Fruit fly (Drosophila melanogaster) whole organism, embryonic: ENCODE data around the gene CG31612.
A peak's percentile ranks its signal among the peaks of the same experiment; 100 is the strongest.

ENCODE experiments used
- CG10274 ChIP-seq: fragments of 200-800 bp; sonication (Bioruptor generic); optimal IDR thresholded peaks from 3 replicates; lab custom pipeline; 2017; ENCODE audit warnings: missing biosample characterization, mild to moderate bottlenecking, missing genetic modification characterization
- CG12155 ChIP-seq: fragments of 200-800 bp; sonication (Bioruptor generic); optimal IDR thresholded peaks from 3 replicates; lab custom pipeline; 2016; ENCODE audit warnings: missing biosample characterization, missing genetic modification characterization
- CG13287 ChIP-seq: fragments of 200-800 bp; sonication (Bioruptor generic); IDR thresholded peaks from 2 replicates; pipeline ENCODE4 v1.3.6; 2022; ENCODE audit warnings: missing biosample characterization, missing genetic modification characterization; ENCODE audit not compliant: partially characterized antibody
- CG13624 ChIP-seq: fragments of 200-800 bp; sonication (Bioruptor generic); optimal IDR thresholded peaks from 2 replicates; lab custom pipeline; 2016; ENCODE audit warnings: missing biosample characterization, missing genetic modification characterization
- CG14014 ChIP-seq: fragments of 200-800 bp; sonication (Bioruptor generic); IDR thresholded peaks from 2 replicates; pipeline ENCODE4 v1.3.6; 2022; ENCODE audit warnings: missing biosample characterization, missing genetic modification characterization
- CG15011 ChIP-seq: fragments of 200-800 bp; sonication (Bioruptor generic); optimal IDR thresholded peaks from 3 replicates; lab custom pipeline; 2018; ENCODE audit warnings: missing biosample characterization, mild to moderate bottlenecking, missing genetic modification characterization
- CG15073 ChIP-seq: fragments of 200-800 bp; sonication (Bioruptor generic); optimal IDR thresholded peaks from 2 replicates; lab custom pipeline; 2016; ENCODE audit warnings: missing biosample characterization, missing genetic modification characterization
- CG15269 ChIP-seq: fragments of 200-800 bp; sonication (Bioruptor generic); optimal IDR thresholded peaks from 2 replicates; lab custom pipeline; 2018; ENCODE audit warnings: missing biosample characterization, mild to moderate bottlenecking, missing genetic modification characterization, moderate library complexity
- CG16813 ChIP-seq: fragments of 200-800 bp; sonication (Bioruptor generic); IDR thresholded peaks from 3 replicates; pipeline ENCODE4 v1.3.6; 2022; ENCODE audit warnings: missing biosample characterization, missing genetic modification characterization; ENCODE audit not compliant: partially characterized antibody
- CG17802 ChIP-seq: fragments of 200-800 bp; sonication (Bioruptor generic); optimal IDR thresholded peaks from 2 replicates; lab custom pipeline; 2018; ENCODE audit warnings: missing biosample characterization, mild to moderate bottlenecking, missing genetic modification characterization, moderate library complexity
- CG1832 ChIP-seq: fragments of 200-800 bp; sonication (Bioruptor generic); optimal IDR thresholded peaks from 2 replicates; lab custom pipeline; 2017; ENCODE audit warnings: missing biosample characterization, mild to moderate bottlenecking, missing genetic modification characterization, inconsistent platforms
- CG18476 ChIP-seq: fragments of 200-800 bp; sonication (Bioruptor generic); optimal IDR thresholded peaks from 2 replicates; lab custom pipeline; 2016; ENCODE audit warnings: missing biosample characterization, mild to moderate bottlenecking, missing genetic modification characterization
- CG18764 ChIP-seq: fragments of 200-800 bp; sonication (Bioruptor generic); optimal IDR thresholded peaks from 3 replicates; lab custom pipeline; 2016; ENCODE audit warnings: missing biosample characterization, missing genetic modification characterization
- CG2889 ChIP-seq: fragments of 200-800 bp; sonication (Bioruptor generic); IDR thresholded peaks from 3 replicates; pipeline ENCODE4 v1.3.6; 2022; ENCODE audit warnings: missing biosample characterization, missing genetic modification characterization
- CG31388 ChIP-seq: fragments of 200-800 bp; sonication (Bioruptor generic); optimal IDR thresholded peaks from 2 replicates; lab custom pipeline; 2016; ENCODE audit warnings: missing biosample characterization, missing genetic modification characterization
- CG34422 ChIP-seq: fragments of 200-800 bp; sonication (Bioruptor generic); IDR thresholded peaks from 3 replicates; pipeline ENCODE4 v1.3.6; 2022; ENCODE audit warnings: missing biosample characterization, missing genetic modification characterization
- CG3726 ChIP-seq: fragments of 200-800 bp; sonication (Bioruptor generic); IDR thresholded peaks from 3 replicates; pipeline ENCODE4, ENCODE4 v1.3.6; 2022; ENCODE audit warnings: missing biosample characterization, missing genetic modification characterization
- CG3995 ChIP-seq: fragments of 200-800 bp; sonication (Bioruptor generic); optimal IDR thresholded peaks from 3 replicates; lab custom pipeline; 2016; ENCODE audit warnings: missing biosample characterization, missing genetic modification characterization
- CG4617 ChIP-seq: fragments of 200-800 bp; sonication (Bioruptor generic); optimal IDR thresholded peaks from 3 replicates; lab custom pipeline; 2016; ENCODE audit warnings: missing biosample characterization, missing genetic modification characterization, borderline replicate concordance
- CG4730 ChIP-seq: fragments of 200-800 bp; sonication (Bioruptor generic); IDR thresholded peaks from 2 replicates; pipeline ENCODE4 v1.3.6; 2022; ENCODE audit warnings: missing biosample characterization, missing genetic modification characterization
- CG6683 ChIP-seq: fragments of 200-800 bp; sonication (Bioruptor generic); optimal IDR thresholded peaks from 2 replicates; lab custom pipeline; 2017; ENCODE audit warnings: missing biosample characterization, mild to moderate bottlenecking, missing genetic modification characterization, missing genetic modification reagents
- CG6765 ChIP-seq: fragments of 200-800 bp; sonication (Bioruptor generic); optimal IDR thresholded peaks from 3 replicates; lab custom pipeline; 2017; ENCODE audit warnings: missing biosample characterization, mild to moderate bottlenecking, missing genetic modification characterization
- CG7372 ChIP-seq: fragments of 200-800 bp; sonication (Bioruptor generic); IDR thresholded peaks from 2 replicates; pipeline ENCODE4 v1.3.6; 2022; ENCODE audit warnings: missing biosample characterization, missing genetic modification characterization
- CTCF ChIP-seq: fragments of 200-800 bp; sonication (Bioruptor generic); optimal IDR thresholded peaks from 2 replicates; lab custom pipeline; 2017; ENCODE audit warnings: missing biosample characterization, mild to moderate bottlenecking, missing genetic modification characterization, moderate library complexity
- D19B ChIP-seq: fragments of 200-800 bp; sonication (Bioruptor generic); optimal IDR thresholded peaks from 2 replicates; lab custom pipeline; 2017; ENCODE audit warnings: missing biosample characterization, mild to moderate bottlenecking, missing genetic modification characterization
- Dll ChIP-seq: fragments of 200-800 bp; sonication (Bioruptor generic); IDR thresholded peaks from 4 replicates; pipeline ENCODE4 v1.3.6; 2022; ENCODE audit warnings: missing biosample characterization, missing genetic modification characterization; ENCODE audit not compliant: partially characterized antibody
- Hmr ChIP-seq: fragments of 200-800 bp; sonication (Bioruptor generic); optimal IDR thresholded peaks from 3 replicates; lab custom pipeline; 2017; ENCODE audit warnings: mild to moderate bottlenecking, missing biosample characterization, missing genetic modification reagents, missing genetic modification characterization
- Mrtf ChIP-seq: fragments of 200-800 bp; sonication (Bioruptor generic); IDR thresholded peaks from 3 replicates; pipeline ENCODE4 v1.3.6; 2022; ENCODE audit warnings: missing biosample characterization, missing genetic modification characterization
- NC2β ChIP-seq: fragments of 200-800 bp; sonication (Bioruptor generic); optimal IDR thresholded peaks from 2 replicates; lab custom pipeline; 2016; ENCODE audit warnings: missing biosample characterization, missing genetic modification characterization
- Nf-YA ChIP-seq: fragments of 200-800 bp; sonication (Bioruptor generic); IDR thresholded peaks from 2 replicates; pipeline ENCODE4 v1.3.6; 2022; ENCODE audit warnings: missing biosample characterization, missing genetic modification characterization
- Nf-YB ChIP-seq: fragments of 200-800 bp; sonication (Bioruptor generic); optimal IDR thresholded peaks from 3 replicates; lab custom pipeline; 2019; ENCODE audit warnings: missing biosample characterization, mild to moderate bottlenecking, missing genetic modification characterization, moderate library complexity
- Sry-β ChIP-seq: fragments of 200-800 bp; sonication (Bioruptor generic); optimal IDR thresholded peaks from 2 replicates; lab custom pipeline; 2018; ENCODE audit warnings: missing biosample characterization, mild to moderate bottlenecking, missing genetic modification characterization, moderate library complexity
- ash1 ChIP-seq: fragments of 200-800 bp; sonication (Bioruptor generic); optimal IDR thresholded peaks from 2 replicates; lab custom pipeline; 2018; ENCODE audit warnings: missing biosample characterization, mild to moderate bottlenecking, missing genetic modification characterization
- cato ChIP-seq: fragments of 200-800 bp; sonication (Bioruptor generic); optimal IDR thresholded peaks from 2 replicates; lab custom pipeline; 2016; ENCODE audit warnings: missing biosample characterization, missing genetic modification characterization, borderline replicate concordance
- dati ChIP-seq: fragments of 200-800 bp; sonication (Bioruptor generic); IDR thresholded peaks from 2 replicates; pipeline ENCODE4 v1.3.6; 2022; ENCODE audit warnings: missing biosample characterization, missing genetic modification characterization
- hb ChIP-seq: fragments of 200-800 bp; sonication (Bioruptor generic); IDR thresholded peaks from 3 replicates; pipeline ENCODE4 v1.3.6; 2022; ENCODE audit warnings: missing biosample characterization, missing genetic modification characterization; ENCODE audit not compliant: partially characterized antibody
- hth ChIP-seq: fragments of >200 bp; optimal IDR thresholded peaks from 2 replicates; lab custom pipeline; 2017; ENCODE audit warnings: inconsistent platforms
- lbe ChIP-seq: fragments of 200-800 bp; sonication (Bioruptor generic); optimal IDR thresholded peaks from 2 replicates; lab custom pipeline; 2016; ENCODE audit warnings: missing biosample characterization, mild to moderate bottlenecking, missing genetic modification characterization
- lilli ChIP-seq: fragments of 200-800 bp; sonication (Bioruptor generic); optimal IDR thresholded peaks from 3 replicates; lab custom pipeline; 2016; ENCODE audit warnings: missing biosample characterization, missing genetic modification characterization
- lov ChIP-seq, 2 experiments: fragments of 200-800 bp in 1 of 2; fragments of >200 bp in 1 of 2; sonication (Bioruptor generic) in 1 of 2; IDR thresholded peaks in 1 of 2; optimal IDR thresholded peaks in 1 of 2; 2 replicates in 1 of 2; 3 replicates in 1 of 2; pipeline versions ENCODE4 v1.3.6 to Lab custom; 2017 to 2022; ENCODE audit warnings: missing biosample characterization in 1 of 2, missing genetic modification characterization in 1 of 2
- nom ChIP-seq: fragments of 200-800 bp; sonication (Bioruptor generic); optimal IDR thresholded peaks from 2 replicates; lab custom pipeline; 2017; ENCODE audit warnings: missing biosample characterization, missing genetic modification characterization, mild to moderate bottlenecking, moderate library complexity, missing genetic modification reagents
- pita ChIP-seq: fragments of 200-800 bp; sonication (Bioruptor generic); optimal IDR thresholded peaks from 2 replicates; lab custom pipeline; 2017; ENCODE audit warnings: missing biosample characterization, mild to moderate bottlenecking, missing genetic modification characterization
- ro ChIP-seq: fragments of 200-800 bp; sonication (Bioruptor generic); IDR thresholded peaks from 2 replicates; pipeline ENCODE4 v1.3.6; 2022; ENCODE audit warnings: missing biosample characterization, missing genetic modification characterization
- shn ChIP-seq: fragments of 200-800 bp; sonication (Bioruptor generic); optimal IDR thresholded peaks from 3 replicates; lab custom pipeline; 2016; ENCODE audit warnings: missing biosample characterization, missing genetic modification characterization
- stwl ChIP-seq: fragments of 200-800 bp; sonication (Bioruptor generic); optimal IDR thresholded peaks from 3 replicates; lab custom pipeline; 2018; ENCODE audit warnings: missing biosample characterization, mild to moderate bottlenecking, missing genetic modification characterization, moderate library complexity

Gene CG31612

dm6 chr2L:21786991-21787390 is 8.3 kb downstream of the CG31612 start (continued):
- no peak for TF ChIP-seq nom (GFP tag; lab: Kevin White, UChicago)
- TF ChIP-seq lov (optimal IDR thresholded peaks at IDR 0.05; lab: Kevin White, UChicago): no peak
- TF ChIP-seq lov (GFP tag; IDR thresholded peaks at IDR 0.05; lab: Robert Waterston, UW): no peak; the same call in 2 of the 3 replicates
- TF ChIP-seq CG34422 (GFP tag; lab: Robert Waterston, UW): peak; percentile 50; the same call in 1 of the 3 replicates
- TF ChIP-seq CG18476 (GFP tag; lab: Kevin White, UChicago): peak; percentile 50
- no peak for TF ChIP-seq CG6683 (GFP tag; lab: Kevin White, UChicago)
- TF ChIP-seq CG31388: no peak
- no peak for TF ChIP-seq CG15073 (GFP tag; lab: Kevin White, UChicago)
- TF ChIP-seq CG6765 (GFP tag; lab: Kevin White, UChicago): peak; percentile 12
- TF ChIP-seq ro (GFP tag; lab: Robert Waterston, UW): no peak
- no peak; the same call in 2 of the 3 replicates for TF ChIP-seq CG2889 (GFP tag; lab: Robert Waterston, UW)
- TF ChIP-seq Nf-YA (GFP tag; lab: Robert Waterston, UW): peak; percentile 47; the same call in 1 of the 2 replicates
- peak; percentile 17 for TF ChIP-seq CG12155 (GFP tag; lab: Kevin White, UChicago)
- TF ChIP-seq shn: peak; percentile 17
- TF ChIP-seq Dll (GFP tag; lab: Robert Waterston, UW): no peak
- no peak for TF ChIP-seq Mrtf (GFP tag; lab: Robert Waterston, UW)
- no peak for TF ChIP-seq CG16813 (GFP tag; lab: Robert Waterston, UW)
- peak; percentile 15 for TF ChIP-seq CG15011
- TF ChIP-seq CG14014: peak; percentile 58; the same call in 1 of the 2 replicates
- no peak for TF ChIP-seq CG4617
- no peak for TF ChIP-seq CG3995 (GFP tag; lab: Kevin White, UChicago)
- TF ChIP-seq CG10274 (GFP tag; lab: Kevin White, UChicago): no peak
- 0 out of 3 replicates have a peak, but pooled peaks have one; percentile 60 for TF ChIP-seq CG3726
- 0 out of 2 replicates have a peak, but pooled peaks have one; percentile 32 for TF ChIP-seq CG4730 (GFP tag; lab: Robert Waterston, UW)
- no peak for TF ChIP-seq dati
- TF ChIP-seq D19B (GFP tag; lab: Kevin White, UChicago): no peak
- peak; percentile 75 for TF ChIP-seq Hmr
- no peak for TF ChIP-seq stwl (tag; lab: Kevin White, UChicago)
- TF ChIP-seq CG18764: no peak
- no peak for TF ChIP-seq CG17802
- no peak for TF ChIP-seq lbe (GFP tag; lab: Kevin White, UChicago)
- no peak for TF ChIP-seq CTCF (GFP tag; lab: Kevin White, UChicago)
- peak; percentile 67 for TF ChIP-seq lilli
- no peak; the same call in 1 of the 2 replicates for TF ChIP-seq CG7372
- no peak for TF ChIP-seq Sry-β (GFP tag; lab: Kevin White, UChicago)
- peak; percentile 60 for TF ChIP-seq CG15269
- TF ChIP-seq hth (lab: Kevin White, UChicago): no peak
- TF ChIP-seq CG13624 (GFP tag; lab: Kevin White, UChicago): peak; percentile 65
- TF ChIP-seq pita (GFP tag; lab: Kevin White, UChicago): no peak
- peak; percentile 16 for TF ChIP-seq Nf-YB (GFP tag; lab: Kevin White, UChicago)
- TF ChIP-seq CG13287: no peak
- TF ChIP-seq CG1832 (GFP tag; lab: Kevin White, UChicago): no peak
- no peak for TF ChIP-seq ash1
- TF ChIP-seq cato: no peak
- no peak for TF ChIP-seq hb (GFP tag; lab: Robert Waterston, UW)
- TF ChIP-seq NC2β (GFP tag; lab: Kevin White, UChicago): peak; percentile 23
